Fruit fly (Drosophila melanogaster) whole organism, embryonic: ENCODE measurements around the gene CG6403.

ENCODE experiments used
- CG4360 ChIP-seq: fragments of 200-800 bp; sonication (Bioruptor generic); IDR thresholded peaks from 2 replicates; pipeline ENCODE4 v1.3.6; 2022; ENCODE audit warnings: missing biosample characterization, missing genetic modification characterization
- Meics ChIP-seq: fragments of 200-800 bp; sonication (Bioruptor generic); optimal IDR thresholded peaks from 2 replicates; lab custom pipeline; 2017; ENCODE audit warnings: missing biosample characterization, mild to moderate bottlenecking, missing genetic modification characterization
- Side ChIP-seq: fragments of 200-800 bp; sonication (Bioruptor generic); optimal IDR thresholded peaks from 2 replicates; lab custom pipeline; 2016; ENCODE audit warnings: missing biosample characterization, missing genetic modification characterization
- crol ChIP-seq: fragments of 200-800 bp; sonication (Bioruptor generic); IDR thresholded peaks from 2 replicates; pipeline ENCODE4 v1.3.6; 2022; ENCODE audit warnings: missing biosample characterization, missing genetic modification characterization
- fu2 ChIP-seq: fragments of 200-800 bp; sonication (Bioruptor generic); optimal IDR thresholded peaks from 2 replicates; lab custom pipeline; 2016; ENCODE audit warnings: missing biosample characterization, missing genetic modification characterization
- grn ChIP-seq: fragments of 200-800 bp; sonication (Bioruptor generic); optimal IDR thresholded peaks from 3 replicates; lab custom pipeline; 2017; ENCODE audit warnings: missing biosample characterization, missing genetic modification characterization
- nau ChIP-seq: fragments of 200-800 bp; sonication (Bioruptor generic); optimal IDR thresholded peaks from 3 replicates; lab custom pipeline; 2017; ENCODE audit warnings: missing biosample characterization, mild to moderate bottlenecking, missing genetic modification characterization, missing genetic modification reagents
- nerfin-2 ChIP-seq: fragments of 200-800 bp; sonication (Bioruptor generic); IDR thresholded peaks from 2 replicates; pipeline ENCODE4 v1.3.6; 2022; ENCODE audit warnings: missing biosample characterization, missing genetic modification characterization; ENCODE audit not compliant: partially characterized antibody
- repo ChIP-seq: fragments of 200-800 bp; sonication (Bioruptor generic); optimal IDR thresholded peaks from 2 replicates; lab custom pipeline; 2016; ENCODE audit warnings: missing biosample characterization, missing genetic modification characterization
- sr ChIP-seq: fragments of 200-800 bp; sonication (Bioruptor generic); IDR thresholded peaks from 3 replicates; pipeline ENCODE4 v1.3.6; 2022; ENCODE audit warnings: missing biosample characterization, missing genetic modification characterization

DNA sequence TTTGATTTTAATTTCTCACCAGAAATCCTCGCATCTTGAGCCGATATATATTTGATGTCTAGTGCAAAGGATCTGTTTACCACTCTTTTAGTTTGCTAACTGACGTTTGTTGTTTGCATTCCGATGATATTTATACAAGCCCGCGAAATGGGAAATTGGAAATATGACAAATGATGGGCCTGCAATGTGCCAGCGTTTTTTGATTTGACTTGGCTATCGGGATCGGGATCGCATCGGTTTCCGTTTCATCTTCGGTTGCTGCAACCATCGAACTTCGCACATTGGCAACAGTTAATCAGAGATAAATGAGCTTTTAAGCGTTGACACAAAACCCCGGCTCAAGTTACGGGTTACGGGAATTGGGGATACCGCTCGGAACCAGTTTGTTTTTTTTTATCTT lies 42.6 kb downstream of the CG6403 start, which contains the start of gene TwdlQ:
- TF ChIP-seq nerfin-2 (GFP tag; lab: Robert Waterston, UW), result no peak
- no peak for TF ChIP-seq nau (GFP tag; lab: Kevin White, UChicago)
- no peak for TF ChIP-seq Meics (GFP tag; lab: Kevin White, UChicago)
- no peak for TF ChIP-seq Side
- no peak for TF ChIP-seq repo (GFP tag; lab: Kevin White, UChicago)
- no peak for TF ChIP-seq grn
- no peak for TF ChIP-seq crol (GFP tag; lab: Robert Waterston, UW)
- TF ChIP-seq sr (GFP tag; lab: Robert Waterston, UW), result no peak
- no peak for TF ChIP-seq fu2
- TF ChIP-seq CG4360 (GFP tag; lab: Robert Waterston, UW), result no peak
